Worm (Caenorhabditis elegans) whole organism, L1 larva: ENCODE measurements around the gene clec-78.

ENCODE experiments used
- grh-1 ChIP-seq: fragments of 200-800 bp; sonication (Bioruptor generic); IDR thresholded peaks from 2 replicates; pipeline ENCODE4 v1.3.6; 2022; ENCODE audit warnings: missing genetic modification reagents, missing genetic modification characterization, missing compliant biosample characterization
- nhr-90 ChIP-seq: sonication (generic microtip); optimal IDR thresholded peaks from 2 replicates; lab custom pipeline; 2016; ENCODE audit warnings: mild to moderate bottlenecking, missing genetic modification characterization, missing compliant biosample characterization; ENCODE audit not compliant: poor library complexity

- TF ChIP-seq grh-1 (GFP tag; lab: Robert Waterston, UW) (no peak), nhr-90 (tag; lab: Kevin White, UChicago) (no peak)
Observed at ce11 chrIV:4007697-4008096, 18.8 kb downstream of the clec-78 start, which contains the start of gene W02C12.2.
